Fruit fly (Drosophila melanogaster) whole organism, prepupa: Measurements from ENCODE around the gene Inx6.

Experiments used
- CG11762 ChIP-seq: fragments of 200-800 bp; sonication (Bioruptor generic); optimal IDR thresholded peaks from 3 replicates; lab custom pipeline; 2016; ENCODE audit warnings: missing biosample characterization, missing genetic modification characterization; ENCODE audit not compliant: insufficient read depth
- CG11902 ChIP-seq: fragments of 200-800 bp; sonication (Bioruptor generic); optimal IDR thresholded peaks from 3 replicates; lab custom pipeline; 2016; ENCODE audit warnings: missing biosample characterization, missing genetic modification characterization
- CG32006 ChIP-seq: fragments of 200-800 bp; sonication (Bioruptor generic); optimal IDR thresholded peaks from 3 replicates; lab custom pipeline; 2017; ENCODE audit warnings: missing biosample characterization, mild to moderate bottlenecking, missing genetic modification characterization
- CG6792 ChIP-seq: fragments of 200-800 bp; sonication (Bioruptor generic); optimal IDR thresholded peaks from 3 replicates; lab custom pipeline; 2016; ENCODE audit warnings: missing biosample characterization, missing genetic modification characterization
- Sox102F ChIP-seq: fragments of 200-800 bp; sonication (Bioruptor generic); optimal IDR thresholded peaks from 2 replicates; lab custom pipeline; 2016; ENCODE audit warnings: missing biosample characterization, mild to moderate bottlenecking, missing genetic modification characterization
- eg ChIP-seq: fragments of 200-800 bp; sonication (Bioruptor generic); IDR thresholded peaks from 3 replicates; pipeline ENCODE4 v1.3.6; 2022; ENCODE audit warnings: missing biosample characterization, missing genetic modification characterization
- esn ChIP-seq: fragments of 200-800 bp; sonication (Bioruptor generic); optimal IDR thresholded peaks from 2 replicates; lab custom pipeline; 2016; ENCODE audit warnings: missing biosample characterization, mild to moderate bottlenecking, missing genetic modification characterization, moderate library complexity
- fd59A ChIP-seq: fragments of 200-800 bp; sonication (Bioruptor generic); optimal IDR thresholded peaks from 2 replicates; lab custom pipeline; 2017; ENCODE audit warnings: missing biosample characterization, mild to moderate bottlenecking, missing genetic modification characterization, missing genetic modification reagents
- pdm3 ChIP-seq: fragments of 200-800 bp; sonication (Bioruptor generic); optimal IDR thresholded peaks from 3 replicates; lab custom pipeline; 2016; ENCODE audit warnings: missing biosample characterization, missing genetic modification characterization
- ss ChIP-seq, 2 experiments: fragments of 200-800 bp; sonication (Bioruptor generic); optimal IDR thresholded peaks; 2 replicates in 1 of 2; 3 replicates in 1 of 2; lab custom pipeline; 2017 to 2018; ENCODE audit warnings: mild to moderate bottlenecking in 2 of 2, missing biosample characterization in 2 of 2, missing genetic modification characterization in 2 of 2, moderate library complexity in 1 of 2
- vri ChIP-seq: fragments of 200-800 bp; sonication (Bioruptor generic); optimal IDR thresholded peaks from 3 replicates; lab custom pipeline; 2016; ENCODE audit warnings: missing biosample characterization, mild to moderate bottlenecking, missing genetic modification characterization

DNA sequence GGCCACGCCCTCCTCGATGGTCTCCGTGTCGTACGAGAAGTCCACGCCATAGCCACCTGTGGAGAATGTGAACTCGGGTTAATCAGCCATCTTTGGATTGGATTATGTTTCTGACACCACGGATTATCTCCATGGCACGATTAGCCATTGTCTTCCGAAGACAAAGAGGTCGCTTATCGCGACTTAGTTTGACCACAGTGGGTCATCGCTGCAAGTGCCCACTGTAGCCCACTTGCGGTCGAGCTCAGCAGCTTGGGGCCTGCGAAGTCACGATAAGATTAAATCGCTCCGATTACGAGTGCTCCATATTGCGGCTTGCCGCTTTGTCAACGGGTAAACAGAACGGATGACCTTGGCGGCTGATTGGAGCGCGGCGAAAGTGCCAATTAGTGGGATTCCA is 13.6 kb downstream of the Inx6 start:
- TF ChIP-seq fd59A (GFP tag; lab: Kevin White, UChicago) (no peak), Sox102F (GFP tag; lab: Kevin White, UChicago) (no peak), vri (GFP tag; lab: Kevin White, UChicago) (peak; percentile 19), pdm3 (GFP tag; lab: Kevin White, UChicago) (no peak), CG6792 (GFP tag; lab: Kevin White, UChicago) (no peak), CG11762 (GFP tag; lab: Kevin White, UChicago) (no peak), esn (no peak), CG32006 (no peak), CG11902 (GFP tag; lab: Kevin White, UChicago) (no peak), ss (GFP tag; optimal IDR thresholded peaks at IDR 0.05; lab: Kevin White, UChicago) (no peak), eg (GFP tag; lab: Robert Waterston, UW) (no peak)
